Fruit fly (Drosophila melanogaster) whole organism, embryonic: Measurements from ENCODE around the gene Lcp65Ae.
A peak's percentile ranks its signal among the peaks of the same experiment; 100 is the strongest.

Experiments
- Blimp-1 ChIP-seq: fragments of 200-800 bp; sonication (Bioruptor generic); optimal IDR thresholded peaks from 3 replicates; lab custom pipeline; 2018; ENCODE audit warnings: missing biosample characterization, missing genetic modification characterization, mild to moderate bottlenecking, moderate library complexity, missing genetic modification reagents
- CG10366 ChIP-seq: fragments of 200-800 bp; sonication (Bioruptor generic); IDR thresholded peaks from 2 replicates; pipeline ENCODE4 v1.3.6; 2022; ENCODE audit warnings: missing biosample characterization, missing genetic modification characterization
- CG11398 ChIP-seq: fragments of 200-800 bp; sonication (Bioruptor generic); optimal IDR thresholded peaks from 2 replicates; lab custom pipeline; 2016; ENCODE audit warnings: missing biosample characterization, missing genetic modification characterization
- CG12155 ChIP-seq: fragments of 200-800 bp; sonication (Bioruptor generic); optimal IDR thresholded peaks from 3 replicates; lab custom pipeline; 2016; ENCODE audit warnings: missing biosample characterization, missing genetic modification characterization
- CG14441 ChIP-seq: fragments of 200-800 bp; sonication (Bioruptor generic); IDR thresholded peaks from 2 replicates; pipeline ENCODE4 v1.3.6; 2022; ENCODE audit warnings: missing biosample characterization, missing genetic modification characterization
- CG14710 ChIP-seq: fragments of 200-800 bp; sonication (Bioruptor generic); optimal IDR thresholded peaks from 3 replicates; lab custom pipeline; 2019; ENCODE audit warnings: missing biosample characterization, mild to moderate bottlenecking, missing genetic modification characterization, moderate library complexity
- CG15479 ChIP-seq: fragments of 200-800 bp; sonication (Bioruptor generic); optimal IDR thresholded peaks from 3 replicates; lab custom pipeline; 2019; ENCODE audit warnings: missing biosample characterization, mild to moderate bottlenecking, missing genetic modification characterization, moderate library complexity
- CG16815 ChIP-seq: fragments of 200-800 bp; sonication (Bioruptor generic); optimal IDR thresholded peaks from 3 replicates; lab custom pipeline; 2017; ENCODE audit warnings: missing biosample characterization, mild to moderate bottlenecking, missing genetic modification characterization
- CG30020 ChIP-seq: fragments of 200-800 bp; optimal IDR thresholded peaks from 2 replicates; lab custom pipeline; 2019; ENCODE audit warnings: missing biosample characterization, mild to moderate bottlenecking, missing genetic modification characterization, moderate library complexity
- CG31388 ChIP-seq: fragments of 200-800 bp; sonication (Bioruptor generic); optimal IDR thresholded peaks from 2 replicates; lab custom pipeline; 2016; ENCODE audit warnings: missing biosample characterization, missing genetic modification characterization
- CG33557 ChIP-seq: fragments of 200-800 bp; sonication (Bioruptor generic); optimal IDR thresholded peaks from 2 replicates; lab custom pipeline; 2019; ENCODE audit warnings: missing biosample characterization, mild to moderate bottlenecking, missing genetic modification characterization, moderate library complexity
- CG3726 ChIP-seq: fragments of 200-800 bp; sonication (Bioruptor generic); IDR thresholded peaks from 3 replicates; pipeline ENCODE4, ENCODE4 v1.3.6; 2022; ENCODE audit warnings: missing biosample characterization, missing genetic modification characterization
- CG3838 ChIP-seq: fragments of 200-800 bp; sonication (Bioruptor generic); optimal IDR thresholded peaks from 3 replicates; lab custom pipeline; 2016; ENCODE audit warnings: missing biosample characterization, missing genetic modification characterization
- CG4424 ChIP-seq: fragments of 200-800 bp; sonication (Bioruptor generic); optimal IDR thresholded peaks from 3 replicates; lab custom pipeline; 2016; ENCODE audit warnings: missing biosample characterization, missing genetic modification characterization
- CG4854 ChIP-seq: fragments of 200-800 bp; sonication (Bioruptor generic); optimal IDR thresholded peaks from 2 replicates; lab custom pipeline; 2016; ENCODE audit warnings: missing biosample characterization, missing genetic modification characterization, inconsistent platforms
- CG6689 ChIP-seq: fragments of 200-800 bp; sonication (Bioruptor generic); IDR thresholded peaks from 2 replicates; pipeline ENCODE4 v1.3.6; 2022; ENCODE audit warnings: missing biosample characterization, missing genetic modification characterization
- CG6813 ChIP-seq: fragments of 200-800 bp; sonication (Bioruptor generic); optimal IDR thresholded peaks from 2 replicates; lab custom pipeline; 2017; ENCODE audit warnings: missing biosample characterization, missing genetic modification characterization, mild to moderate bottlenecking, moderate library complexity, missing genetic modification reagents
- CG8089 ChIP-seq: fragments of 200-800 bp; sonication (Bioruptor generic); optimal IDR thresholded peaks from 3 replicates; lab custom pipeline; 2016; ENCODE audit warnings: missing biosample characterization, missing genetic modification characterization
- CG8359 ChIP-seq: fragments of 200-800 bp; sonication (Bioruptor generic); optimal IDR thresholded peaks from 2 replicates; lab custom pipeline; 2017; ENCODE audit warnings: missing biosample characterization, mild to moderate bottlenecking, missing genetic modification characterization, borderline replicate concordance
- CG9609 ChIP-seq: fragments of 200-800 bp; sonication (Bioruptor generic); optimal IDR thresholded peaks from 3 replicates; lab custom pipeline; 2016; ENCODE audit warnings: missing biosample characterization, missing genetic modification characterization
- Chrac-16 ChIP-seq: fragments of 200-800 bp; sonication (Bioruptor generic); optimal IDR thresholded peaks from 3 replicates; lab custom pipeline; 2016; ENCODE audit warnings: missing biosample characterization, missing genetic modification characterization
- D ChIP-seq, 2 experiments: fragments of 200-800 bp in 1 of 2; fragments of >200 bp in 1 of 2; sonication (Bioruptor generic) in 1 of 2; optimal IDR thresholded peaks; 2 replicates in 1 of 2; 3 replicates in 1 of 2; lab custom pipeline; 2017; ENCODE audit warnings: mild to moderate bottlenecking in 1 of 2, missing biosample characterization in 1 of 2, missing genetic modification characterization in 1 of 2, missing genetic modification reagents in 1 of 2
- Dbx ChIP-seq: fragments of 200-800 bp; sonication (Bioruptor generic); IDR thresholded peaks from 3 replicates; pipeline ENCODE4 v1.3.6; 2022; ENCODE audit warnings: missing biosample characterization, missing genetic modification characterization
- Ets97D ChIP-seq: fragments of 200-800 bp; sonication (Bioruptor generic); optimal IDR thresholded peaks from 3 replicates; lab custom pipeline; 2016; ENCODE audit warnings: missing biosample characterization, missing genetic modification characterization
- Hsf ChIP-seq: fragments of 200-800 bp; sonication (Bioruptor generic); optimal IDR thresholded peaks from 3 replicates; lab custom pipeline; 2016; ENCODE audit warnings: missing biosample characterization, missing genetic modification characterization
- Meics ChIP-seq: fragments of 200-800 bp; sonication (Bioruptor generic); optimal IDR thresholded peaks from 2 replicates; lab custom pipeline; 2017; ENCODE audit warnings: missing biosample characterization, mild to moderate bottlenecking, missing genetic modification characterization
- Mes4 ChIP-seq: fragments of 200-800 bp; sonication (Bioruptor generic); optimal IDR thresholded peaks from 2 replicates; lab custom pipeline; 2016; ENCODE audit warnings: missing biosample characterization, missing genetic modification characterization
- NC2α ChIP-seq: fragments of 200-800 bp; sonication (Bioruptor generic); optimal IDR thresholded peaks from 2 replicates; lab custom pipeline; 2016; ENCODE audit warnings: missing biosample characterization, missing genetic modification characterization
- NC2β ChIP-seq: fragments of 200-800 bp; sonication (Bioruptor generic); optimal IDR thresholded peaks from 2 replicates; lab custom pipeline; 2016; ENCODE audit warnings: missing biosample characterization, missing genetic modification characterization
- Nf-YB ChIP-seq: fragments of 200-800 bp; sonication (Bioruptor generic); optimal IDR thresholded peaks from 3 replicates; lab custom pipeline; 2019; ENCODE audit warnings: missing biosample characterization, mild to moderate bottlenecking, missing genetic modification characterization, moderate library complexity
- PHDP ChIP-seq: fragments of 200-800 bp; sonication (Bioruptor generic); optimal IDR thresholded peaks from 3 replicates; lab custom pipeline; 2018; ENCODE audit warnings: missing biosample characterization, mild to moderate bottlenecking, missing genetic modification characterization, moderate library complexity
- Trl ChIP-seq, 3 experiments: fragments of >200 bp in 2 of 3; fragments of 200-800 bp in 1 of 3; sonication (Bioruptor generic) in 1 of 3; optimal IDR thresholded peaks; 2 replicates in 1 of 3; 3 replicates in 2 of 3; lab custom pipeline; 2016 to 2017; ENCODE audit warnings: missing biosample characterization in 1 of 3, missing genetic modification characterization in 1 of 3
- Vsx1 ChIP-seq: fragments of 200-800 bp; sonication (Bioruptor generic); optimal IDR thresholded peaks from 2 replicates; lab custom pipeline; 2017; ENCODE audit warnings: missing biosample characterization, mild to moderate bottlenecking, missing genetic modification characterization, missing genetic modification reagents
- Xbp1 ChIP-seq: fragments of 200-800 bp; sonication (Bioruptor generic); optimal IDR thresholded peaks from 3 replicates; lab custom pipeline; 2016; ENCODE audit warnings: missing biosample characterization, mild to moderate bottlenecking, missing genetic modification characterization
- ac ChIP-seq: fragments of 200-800 bp; sonication (Bioruptor generic); optimal IDR thresholded peaks from 3 replicates; lab custom pipeline; 2017; ENCODE audit warnings: missing biosample characterization, mild to moderate bottlenecking, missing genetic modification characterization
- al ChIP-seq: fragments of 200-800 bp; sonication (Bioruptor generic); IDR thresholded peaks from 2 replicates; pipeline ENCODE4 v1.3.6; 2022; ENCODE audit warnings: missing biosample characterization, missing genetic modification characterization
- aop ChIP-seq: fragments of 200-800 bp; sonication (Bioruptor generic); IDR thresholded peaks from 2 replicates; pipeline ENCODE4 v1.3.6; 2022; ENCODE audit warnings: missing biosample characterization, missing genetic modification characterization
- ash1 ChIP-seq: fragments of 200-800 bp; sonication (Bioruptor generic); optimal IDR thresholded peaks from 2 replicates; lab custom pipeline; 2018; ENCODE audit warnings: missing biosample characterization, mild to moderate bottlenecking, missing genetic modification characterization
- dysf ChIP-seq: fragments of 200-800 bp; sonication (Bioruptor generic); IDR thresholded peaks from 3 replicates; pipeline ENCODE4 v1.3.6; 2022; ENCODE audit warnings: missing biosample characterization, missing genetic modification characterization
- eyg ChIP-seq: fragments of 200-800 bp; sonication (Bioruptor generic); optimal IDR thresholded peaks from 3 replicates; lab custom pipeline; 2016; ENCODE audit warnings: missing biosample characterization, missing genetic modification characterization
- ham ChIP-seq: fragments of 200-800 bp; sonication (Bioruptor generic); IDR thresholded peaks from 2 replicates; pipeline ENCODE4 v1.3.6; 2022; ENCODE audit warnings: missing biosample characterization, missing genetic modification characterization
- jigr1 ChIP-seq: fragments of 200-800 bp; sonication (Bioruptor generic); IDR thresholded peaks from 3 replicates; pipeline ENCODE4 v1.3.6; 2022; ENCODE audit warnings: missing biosample characterization, missing genetic modification characterization
- knrl ChIP-seq: fragments of 200-800 bp; sonication (Bioruptor generic); IDR thresholded peaks from 3 replicates; pipeline ENCODE4 v1.3.6; 2022; ENCODE audit warnings: missing biosample characterization, missing genetic modification characterization; ENCODE audit not compliant: partially characterized antibody
- lilli ChIP-seq: fragments of 200-800 bp; sonication (Bioruptor generic); optimal IDR thresholded peaks from 3 replicates; lab custom pipeline; 2016; ENCODE audit warnings: missing biosample characterization, missing genetic modification characterization
- sima ChIP-seq: fragments of 200-800 bp; sonication (Bioruptor generic); optimal IDR thresholded peaks from 2 replicates; lab custom pipeline; 2016; ENCODE audit warnings: missing biosample characterization, missing genetic modification characterization
- sisA ChIP-seq: fragments of 200-800 bp; sonication (Bioruptor generic); IDR thresholded peaks from 2 replicates; pipeline ENCODE4 v1.3.6; 2022; ENCODE audit warnings: missing biosample characterization, missing genetic modification characterization
- stc ChIP-seq: fragments of 200-800 bp; sonication (Bioruptor generic); IDR thresholded peaks from 2 replicates; pipeline ENCODE4 v1.3.6; 2022; ENCODE audit warnings: missing biosample characterization, missing genetic modification characterization
- unc-4 ChIP-seq: fragments of 200-800 bp; sonication (Bioruptor generic); IDR thresholded peaks from 2 replicates; pipeline ENCODE4 v1.3.6; 2022; ENCODE audit warnings: missing biosample characterization, missing genetic modification characterization; ENCODE audit not compliant: partially characterized antibody
- unpg ChIP-seq: fragments of 200-800 bp; sonication (Bioruptor generic); optimal IDR thresholded peaks from 3 replicates; lab custom pipeline; 2018; ENCODE audit warnings: missing biosample characterization, mild to moderate bottlenecking, missing genetic modification characterization, moderate library complexity
- zfh1 ChIP-seq: fragments of 200-800 bp; sonication (Bioruptor generic); IDR thresholded peaks from 3 replicates; pipeline ENCODE4 v1.3.6; 2022; ENCODE audit warnings: missing biosample characterization, missing genetic modification characterization

The Lcp65Ae gene

DNA sequence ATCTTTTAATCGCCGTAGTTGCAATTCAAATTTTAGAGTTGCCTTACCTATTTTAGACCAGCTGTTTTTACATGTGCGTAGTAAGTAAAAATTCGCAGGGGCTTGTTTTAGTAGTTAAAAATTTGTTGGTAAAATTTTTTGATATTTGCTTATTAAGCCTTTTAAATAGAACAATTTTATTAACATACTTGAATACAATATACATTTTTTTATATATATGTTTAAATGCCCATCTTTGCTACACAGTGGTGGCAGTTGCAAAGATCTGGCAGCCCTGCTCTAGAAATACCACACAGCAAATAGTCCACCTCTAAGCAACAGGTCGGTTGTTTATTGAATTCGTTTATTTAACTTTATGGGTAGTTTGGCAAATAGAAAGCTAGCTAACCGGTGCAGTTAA is 43.2 kb downstream of the Lcp65Ae start, which contains the start of the genes CG10467 and loj (continued):
- TF ChIP-seq CG14441 (GFP tag; lab: Robert Waterston, UW), result peak; percentile 98
- peak; percentile 65 for TF ChIP-seq NC2β
- TF ChIP-seq Mes4 (GFP tag; lab: Kevin White, UChicago), result peak; percentile 28
- TF ChIP-seq Dbx (GFP tag; lab: Robert Waterston, UW), result peak; percentile 98
- peak; percentile 92 for TF ChIP-seq jigr1
- peak; percentile 97 for TF ChIP-seq Chrac-16 (GFP tag; lab: Kevin White, UChicago)
- TF ChIP-seq zfh1 (GFP tag; lab: Robert Waterston, UW), result peak; percentile 97
- peak; percentile 93 for TF ChIP-seq CG31388 (GFP tag; lab: Kevin White, UChicago)
- TF ChIP-seq lilli (GFP tag; lab: Kevin White, UChicago), result peak; percentile 95
- TF ChIP-seq CG16815, result peak; percentile 98
- TF ChIP-seq ham (GFP tag; lab: Robert Waterston, UW), result peak; percentile 91
- TF ChIP-seq Ets97D (GFP tag; lab: Kevin White, UChicago), result peak; percentile 65
- TF ChIP-seq CG3726 (GFP tag; lab: Robert Waterston, UW), result peak; percentile 95; the same call in 2 of the 3 replicates
- no peak for TF ChIP-seq eyg (GFP tag; lab: Kevin White, UChicago)
- no peak for TF ChIP-seq Trl (optimal IDR thresholded peaks at IDR 0.05; lab: Kevin White, UChicago)
- TF ChIP-seq Trl (GFP tag; optimal IDR thresholded peaks at IDR 0.05; lab: Kevin White, UChicago), result peak; percentile 76
- TF ChIP-seq stc (GFP tag; lab: Robert Waterston, UW), result peak; percentile 91
- TF ChIP-seq CG8359, result peak; percentile 67
- TF ChIP-seq ac (GFP tag; lab: Kevin White, UChicago), result peak; percentile 72
- peak; percentile 86 for TF ChIP-seq knrl (GFP tag; lab: Robert Waterston, UW)
- TF ChIP-seq unc-4 (GFP tag; lab: Robert Waterston, UW), result peak; percentile 72
- TF ChIP-seq CG6813 (GFP tag; lab: Kevin White, UChicago), result peak; percentile 80
- peak; percentile 92 for TF ChIP-seq CG33557 (GFP tag; lab: Kevin White, UChicago)
- TF ChIP-seq CG6689, result peak; percentile 96
- peak; percentile 87 for TF ChIP-seq CG30020 (tag; lab: Kevin White, UChicago)
- TF ChIP-seq Nf-YB, result peak; percentile 82
- no peak for TF ChIP-seq NC2α (GFP tag; lab: Kevin White, UChicago)
- TF ChIP-seq Blimp-1 (GFP tag; lab: Kevin White, UChicago), result peak; percentile 94
- TF ChIP-seq CG4424 (GFP tag; lab: Kevin White, UChicago), result peak; percentile 97
- peak; percentile 68 for TF ChIP-seq CG8089 (GFP tag; lab: Kevin White, UChicago)
- peak; percentile 96 for TF ChIP-seq CG12155 (GFP tag; lab: Kevin White, UChicago)
- no peak for TF ChIP-seq D (optimal IDR thresholded peaks at IDR 0.05; lab: Kevin White, UChicago)
- TF ChIP-seq D (GFP tag; optimal IDR thresholded peaks at IDR 0.05; lab: Kevin White, UChicago), result peak; percentile 91
- peak; percentile 92 for TF ChIP-seq Meics (GFP tag; lab: Kevin White, UChicago)
- TF ChIP-seq CG10366 (GFP tag; lab: Robert Waterston, UW), result peak; percentile 97
- peak; percentile 99 for TF ChIP-seq sisA (GFP tag; lab: Robert Waterston, UW)
- TF ChIP-seq sima, result no peak
- peak; percentile 77; the same call in 1 of the 2 replicates for TF ChIP-seq aop (GFP tag; lab: Robert Waterston, UW)
- peak; percentile 98 for TF ChIP-seq dysf (GFP tag; lab: Robert Waterston, UW)
- peak; percentile 19 for TF ChIP-seq ash1 (GFP tag; lab: Kevin White, UChicago)
- peak; percentile 98 for TF ChIP-seq al
- TF ChIP-seq Vsx1 (GFP tag; lab: Kevin White, UChicago), result peak; percentile 73
- TF ChIP-seq unpg (GFP tag; lab: Kevin White, UChicago), result peak; percentile 96
- TF ChIP-seq CG15479 (GFP tag; lab: Kevin White, UChicago), result peak; percentile 44
- TF ChIP-seq Xbp1 (GFP tag; lab: Kevin White, UChicago), result peak; percentile 98
- peak; percentile 94 for TF ChIP-seq Hsf (GFP tag; lab: Kevin White, UChicago)
- peak; percentile 97 for TF ChIP-seq CG14710 (tag; lab: Kevin White, UChicago)
- TF ChIP-seq CG9609 (GFP tag; lab: Kevin White, UChicago), result peak; percentile 80
- TF ChIP-seq CG3838 (GFP tag; lab: Kevin White, UChicago), result peak; percentile 86
- TF ChIP-seq PHDP, result peak; percentile 97
- peak; percentile 86 for TF ChIP-seq CG4854
- peak; percentile 23 for TF ChIP-seq CG11398 (GFP tag; lab: Kevin White, UChicago)
